Fruit fly (Drosophila melanogaster): ENCODE results near the gene CatB.

Gene CatB

dm6 chr2L:8699895-8700314, 5.5 kb upstream of the CatB start (continued):
- TF ChIP-seq CG6854 (GFP tag; optimal IDR thresholded peaks at IDR 0.05): peak; percentile 44

- TF ChIP-seq CG6808 (GFP tag; optimal IDR thresholded peaks at IDR 0.05) (peak; percentile 43), svp (GFP tag) (peak; percentile 79), spab (GFP tag; optimal IDR thresholded peaks at IDR 0.05) (no peak), Eip93F (GFP tag; optimal IDR thresholded peaks at IDR 0.05) (peak; percentile 8), ss (GFP tag; optimal IDR thresholded peaks at IDR 0.05) (peak in 1 of 2 experiments; percentile 41), Smox (GFP tag; optimal IDR thresholded peaks at IDR 0.05) (no peak), Sox14 (GFP tag; optimal IDR thresholded peaks at IDR 0.05) (no peak), CG15336 (GFP tag; IDR thresholded peaks at IDR 0.05) (0 out of 2 replicates have a peak, but pooled peaks have one; percentile 11), Eip78C (GFP tag) (peak; percentile 77), CG6276 (GFP tag; optimal IDR thresholded peaks at IDR 0.05) (peak; percentile 20)
Measured at dm6 chr2L:8700870-8701616, 4.3 kb upstream of the CatB start.

DNA sequence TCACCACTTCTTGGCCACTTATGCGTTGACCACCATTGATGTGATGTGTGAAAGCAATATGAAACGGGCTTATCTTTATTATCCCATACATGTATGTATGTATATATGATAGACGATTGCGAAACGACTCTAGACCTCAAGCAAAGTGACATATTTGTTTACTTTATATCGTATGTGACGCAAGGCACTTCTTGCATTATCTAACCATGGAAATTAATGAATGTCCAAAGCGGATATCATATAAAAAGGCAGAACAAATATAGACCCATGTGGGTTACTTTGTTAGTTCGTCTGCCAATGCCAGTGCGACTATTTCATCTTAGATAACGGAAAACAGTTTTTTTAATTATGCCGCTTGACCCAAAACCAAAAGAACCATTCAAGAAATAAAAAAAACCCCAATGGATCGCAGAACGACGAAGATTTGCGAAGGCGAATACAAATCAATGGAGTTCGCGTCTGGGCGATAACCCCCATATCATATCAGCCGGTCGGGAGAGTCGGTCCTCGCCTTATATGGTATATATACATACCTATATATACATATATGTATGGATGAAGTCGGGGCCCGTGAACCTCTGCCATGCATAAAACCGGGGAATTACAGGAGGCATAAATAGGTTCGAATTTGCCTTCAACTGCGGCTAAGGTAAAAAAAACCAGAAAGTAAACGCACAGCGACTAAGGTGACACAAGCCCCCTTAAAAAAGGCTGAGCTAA, 2.3 kb upstream of the CatB start:
- TF ChIP-seq CG11762 (GFP tag; optimal IDR thresholded peaks at IDR 0.05; ENCODE audit: insufficient read depth): no peak
- no peak for TF ChIP-seq CG6276 (GFP tag; optimal IDR thresholded peaks at IDR 0.05)
- peak; percentile 97 for TF ChIP-seq svp (GFP tag)
- peak; percentile 57 for TF ChIP-seq Eip78C (GFP tag)

DNA sequence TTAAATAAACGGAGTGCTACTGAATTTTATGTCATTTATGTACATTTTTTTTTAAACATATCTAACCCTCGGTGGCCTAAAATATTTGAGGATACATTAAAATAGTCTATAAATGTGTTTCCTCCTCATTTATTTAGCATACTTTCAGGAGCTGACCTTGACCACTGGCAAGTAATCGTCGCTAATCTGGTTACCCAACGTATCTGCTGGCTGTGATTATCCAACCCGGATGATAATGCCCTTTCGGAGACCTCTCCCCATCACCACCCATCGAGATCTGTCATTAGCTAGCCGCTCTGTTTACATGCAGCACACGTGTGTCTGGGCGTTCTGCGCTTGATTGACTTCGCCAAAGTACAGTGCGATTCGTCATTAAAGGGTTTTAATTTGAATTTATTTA, 2.1 kb downstream of the CatB start:
- TF ChIP-seq CG32006 (GFP tag; optimal IDR thresholded peaks at IDR 0.05) (no peak), svp (GFP tag) (peak; percentile 75), fkh (GFP tag; optimal IDR thresholded peaks at IDR 0.05) (peak; percentile 33)

dm6 chr2L:8708399-8709077, 3.2 kb downstream of the CatB start:
- no peak for TF ChIP-seq OdsH (GFP tag; optimal IDR thresholded peaks at IDR 0.05)
- TF ChIP-seq Smox (GFP tag; optimal IDR thresholded peaks at IDR 0.05): no peak
- TF ChIP-seq svp (GFP tag): peak; percentile 26
- no peak for TF ChIP-seq CG8319 (GFP tag; optimal IDR thresholded peaks at IDR 0.05)
- no peak for TF ChIP-seq CG32006 (GFP tag; optimal IDR thresholded peaks at IDR 0.05)
- TF ChIP-seq salr (GFP tag; optimal IDR thresholded peaks at IDR 0.05): no peak
- peak; percentile 74 for TF ChIP-seq Eip78C (GFP tag)
- 0 out of 3 replicates have a peak, but pooled peaks have one; percentile 22 for TF ChIP-seq eg (GFP tag; IDR thresholded peaks at IDR 0.05)
- TF ChIP-seq CG11902 (GFP tag; optimal IDR thresholded peaks at IDR 0.05): no peak
- peak; percentile 10 for TF ChIP-seq spab (GFP tag; optimal IDR thresholded peaks at IDR 0.05)
- TF ChIP-seq Sox14 (GFP tag; optimal IDR thresholded peaks at IDR 0.05): no peak
- TF ChIP-seq achi (GFP tag; optimal IDR thresholded peaks at IDR 0.05): no peak
- TF ChIP-seq ss (GFP tag; optimal IDR thresholded peaks at IDR 0.05): no peak
- TF ChIP-seq acj6 (GFP tag; optimal IDR thresholded peaks at IDR 0.05): no peak
- TF ChIP-seq CG6276 (GFP tag; optimal IDR thresholded peaks at IDR 0.05): peak; percentile 17

dm6 chr2L:8709078-8709399, 3.7 kb downstream of the CatB start:
- TF ChIP-seq CG9139 (GFP tag; optimal IDR thresholded peaks at IDR 0.05) (peak; percentile 17), Hr39 (GFP tag; optimal IDR thresholded peaks at IDR 0.05) (no peak), CG6276 (GFP tag; optimal IDR thresholded peaks at IDR 0.05) (no peak), salr (GFP tag; optimal IDR thresholded peaks at IDR 0.05) (no peak), CG10669 (GFP tag; optimal IDR thresholded peaks at IDR 0.05) (no peak), ss (GFP tag; optimal IDR thresholded peaks at IDR 0.05) (peak; percentile 31 to 39), CG16779 (tag; optimal IDR thresholded peaks at IDR 0.05) (peak; percentile 27), CG6854 (GFP tag; optimal IDR thresholded peaks at IDR 0.05) (peak; percentile 48), CG3919 (GFP tag; optimal IDR thresholded peaks at IDR 0.05) (peak; percentile 20), Hr38 (GFP tag; optimal IDR thresholded peaks at IDR 0.05) (no peak), pdm3 (GFP tag; optimal IDR thresholded peaks at IDR 0.05) (no peak), CG8119 (GFP tag; IDR thresholded peaks at IDR 0.05) (0 out of 3 replicates have a peak, but pooled peaks have one; percentile 43), fd59A (GFP tag; optimal IDR thresholded peaks at IDR 0.05) (no peak), CG1621 (tag; optimal IDR thresholded peaks at IDR 0.05) (peak; percentile 29), vri (GFP tag; optimal IDR thresholded peaks at IDR 0.05) (peak; percentile 92), CG6808 (GFP tag; optimal IDR thresholded peaks at IDR 0.05) (no peak)

Data from whole organism, prepupa.